Worm (Caenorhabditis elegans) whole organism, young adult: ENCODE measurements around the gene Y39A1A.3.

Experiments used
- aptf-2 ChIP-seq: fragments of 200-800 bp; sonication (Bioruptor generic); conservative IDR thresholded peaks from 2 replicates; pipeline ENCODE4 v1.3.6; 2022; ENCODE audit warnings: missing genetic modification reagents, missing genetic modification characterization, missing compliant biosample characterization
- egl-44 ChIP-seq: fragments of 200-800 bp; sonication (Bioruptor generic); IDR thresholded peaks from 2 replicates; pipeline ENCODE4 v1.3.6; 2022; ENCODE audit warnings: missing genetic modification reagents, missing genetic modification characterization, missing compliant biosample characterization

ce11 chrIII:10575320-10575719 lies 21.0 kb downstream of the Y39A1A.3 start, which contains the start of gene Y45F3A.4:
- TF ChIP-seq egl-44 (no peak), aptf-2 (GFP tag; lab: Robert Waterston, UW) (no peak)
